Worm (Caenorhabditis elegans) whole organism, L4 larva: ENCODE measurements around the gene E01B7.2.

ENCODE experiments used
- fkh-10 ChIP-seq: fragments of 150-350 bp; optimal IDR thresholded peaks from 2 replicates; lab custom pipeline; 2014; ENCODE audit warnings: missing biosample characterization, missing genetic modification reagents, missing genetic modification characterization
- nhr-6 ChIP-seq: fragments of 150-350 bp; optimal IDR thresholded peaks from 2 replicates; lab custom pipeline; 2014; ENCODE audit warnings: missing biosample characterization, missing genetic modification characterization
- skn-1 ChIP-seq: fragments of 150-350 bp; optimal IDR thresholded peaks from 2 replicates; lab custom pipeline; 2014; ENCODE audit warnings: missing biosample characterization, missing genetic modification characterization
- unc-130 ChIP-seq: sonication (generic microtip); optimal IDR thresholded peaks from 2 replicates; lab custom pipeline; 2016; ENCODE audit warnings: missing genetic modification reagents, missing genetic modification characterization, missing compliant biosample characterization
- zfp-3 ChIP-seq: fragments of 200-800 bp; sonication (Bioruptor generic); conservative IDR thresholded peaks from 2 replicates; pipeline ENCODE4 v1.3.6; 2022; ENCODE audit warnings: missing genetic modification reagents, missing genetic modification characterization, missing compliant biosample characterization
- ztf-11 ChIP-seq: fragments of 150-350 bp; optimal IDR thresholded peaks from 2 replicates; lab custom pipeline; 2014; ENCODE audit warnings: missing biosample characterization, missing genetic modification characterization

DNA sequence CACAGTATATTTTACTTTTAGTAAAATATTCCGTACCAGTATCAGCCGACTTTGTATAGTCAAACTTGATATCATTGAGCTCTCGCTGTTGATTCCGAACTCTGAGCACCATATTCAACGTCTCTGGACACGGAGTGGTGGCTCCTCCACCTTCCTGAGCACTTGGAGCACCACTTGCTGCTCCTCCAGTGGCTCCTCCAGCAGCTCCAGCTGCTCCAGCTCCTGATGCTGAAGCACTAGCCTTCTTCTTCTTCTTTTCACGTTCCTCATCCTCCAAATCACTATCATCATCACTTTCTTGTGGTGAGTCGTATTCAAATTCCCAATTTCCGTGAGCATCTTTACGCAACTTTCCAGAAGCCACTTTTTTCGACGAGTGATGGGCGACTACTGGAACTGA lies 34.5 kb downstream of the E01B7.2 start:
- no peak for TF ChIP-seq ztf-11
- no peak for TF ChIP-seq skn-1 (tag; lab: Kevin White, UChicago)
- TF ChIP-seq fkh-10 = no peak
- TF ChIP-seq unc-130 (GFP tag; lab: Kevin White, UChicago) = no peak
- no peak for TF ChIP-seq zfp-3 (GFP tag; lab: Robert Waterston, UW)
- TF ChIP-seq nhr-6 = no peak
